Worm (Caenorhabditis elegans) whole organism, L4 larva: ENCODE measurements around the gene ost-1.

ENCODE experiments used
- D1046.2 ChIP-seq: fragments of 200-800 bp; sonication (Bioruptor generic); IDR thresholded peaks from 2 replicates; pipeline ENCODE4 v1.3.6; 2022; ENCODE audit warnings: missing genetic modification characterization, missing compliant biosample characterization
- F26F4.8 ChIP-seq: fragments of 200-800 bp; sonication (Bioruptor generic); conservative IDR thresholded peaks from 2 replicates; pipeline ENCODE4 v1.3.6; 2022; ENCODE audit warnings: missing genetic modification characterization, missing compliant biosample characterization
- F37D6.2 ChIP-seq: sonication (generic microtip); optimal IDR thresholded peaks from 2 replicates; lab custom pipeline; 2016; ENCODE audit warnings: mild to moderate bottlenecking, missing genetic modification characterization, missing compliant biosample characterization
- F49E8.2 ChIP-seq: sonication (generic microtip); optimal IDR thresholded peaks from 2 replicates; lab custom pipeline; 2016; ENCODE audit warnings: missing compliant biosample characterization, mild to moderate bottlenecking, missing genetic modification characterization, borderline replicate concordance
- R02D3.7 ChIP-seq: fragments of 150-350 bp; sonication (generic microtip); optimal IDR thresholded peaks from 3 replicates; lab custom pipeline; 2014; ENCODE audit warnings: missing biosample characterization, missing genetic modification characterization
- Y105C5A.15 ChIP-seq: fragments of 200-800 bp; sonication (Bioruptor generic); IDR thresholded peaks from 2 replicates; pipeline ENCODE4 v1.3.6; 2022; ENCODE audit warnings: missing genetic modification characterization, missing compliant biosample characterization
- Y48G9A.11 ChIP-seq: fragments of 200-800 bp; sonication (Bioruptor generic); IDR thresholded peaks from 2 replicates; pipeline ENCODE4 v1.3.6; 2022; ENCODE audit warnings: missing genetic modification reagents, missing genetic modification characterization, missing compliant biosample characterization
- Y75B8A.6 ChIP-seq: fragments of 200-800 bp; sonication (Bioruptor generic); IDR thresholded peaks from 2 replicates; pipeline ENCODE4 v1.3.6; 2022; ENCODE audit warnings: missing genetic modification reagents, missing genetic modification characterization, missing compliant biosample characterization
- aha-1 ChIP-seq: fragments of 150-350 bp; peaks from one replicate; lab custom pipeline; 2014; ENCODE audit warnings: missing biosample characterization, missing genetic modification characterization
- arid-1 ChIP-seq: fragments of 200-800 bp; sonication (Bioruptor generic); conservative IDR thresholded peaks from 2 replicates; pipeline ENCODE4 v1.3.6; 2022; ENCODE audit warnings: missing genetic modification reagents, missing genetic modification characterization, missing compliant biosample characterization
- ceh-44 ChIP-seq: fragments of 200-800 bp; sonication (Bioruptor generic); IDR thresholded peaks from 2 replicates; pipeline ENCODE4 v1.3.6; 2022; ENCODE audit warnings: missing genetic modification reagents, missing genetic modification characterization, missing compliant biosample characterization
- ces-1 ChIP-seq: fragments of 150-350 bp; sonication (generic microtip); optimal IDR thresholded peaks from 4 replicates; lab custom pipeline; 2014; ENCODE audit warnings: missing biosample characterization, missing genetic modification reagents, missing genetic modification characterization
- daf-16 ChIP-seq, 3 experiments: sonication (generic microtip); optimal IDR thresholded peaks; 2 replicates each; lab custom pipeline; 2016 to 2017; ENCODE audit warnings: missing genetic modification characterization in 3 of 3, missing genetic modification reagents in 3 of 3, mild to moderate bottlenecking in 2 of 3, missing compliant biosample characterization in 2 of 3, missing biosample characterization in 1 of 3, moderate library complexity in 1 of 3
- daf-8 ChIP-seq: fragments of 200-800 bp; sonication (Bioruptor generic); IDR thresholded peaks from 2 replicates; pipeline ENCODE4 v1.3.6; 2022; ENCODE audit warnings: missing genetic modification characterization, missing compliant biosample characterization
- dmd-8 ChIP-seq: fragments of 200-800 bp; sonication (Bioruptor generic); IDR thresholded peaks from 2 replicates; pipeline ENCODE4 v1.3.6; 2022; ENCODE audit warnings: missing genetic modification characterization, missing compliant biosample characterization
- dmd-9 ChIP-seq: fragments of 200-800 bp; sonication (Bioruptor generic); IDR thresholded peaks from 2 replicates; pipeline ENCODE4 v1.3.6; 2022; ENCODE audit warnings: missing genetic modification reagents, missing genetic modification characterization, missing compliant biosample characterization
- dve-1 ChIP-seq: sonication (generic microtip); optimal IDR thresholded peaks from 2 replicates; lab custom pipeline; 2017; ENCODE audit warnings: antibody characterized with exemption, mild to moderate bottlenecking, missing genetic modification characterization, missing compliant biosample characterization; ENCODE audit not compliant: insufficient read depth
- fkh-10 ChIP-seq: fragments of 150-350 bp; optimal IDR thresholded peaks from 2 replicates; lab custom pipeline; 2014; ENCODE audit warnings: missing biosample characterization, missing genetic modification reagents, missing genetic modification characterization
- fos-1 ChIP-seq: fragments of 150-350 bp; optimal IDR thresholded peaks from 2 replicates; lab custom pipeline; 2014; ENCODE audit warnings: missing biosample characterization, missing genetic modification characterization
- gei-8 ChIP-seq: fragments of 200-800 bp; sonication (Bioruptor generic); optimal IDR thresholded peaks from 2 replicates; lab custom pipeline; 2018; ENCODE audit warnings: mild to moderate bottlenecking, missing genetic modification characterization, missing compliant biosample characterization
- hlh-11 ChIP-seq: fragments of 200-800 bp; sonication (Bioruptor generic); optimal IDR thresholded peaks from 2 replicates; lab custom pipeline; 2018; ENCODE audit warnings: mild to moderate bottlenecking, missing genetic modification characterization, missing compliant biosample characterization
- hlh-30 ChIP-seq: sonication (generic microtip); optimal IDR thresholded peaks from 2 replicates; lab custom pipeline; 2017; ENCODE audit warnings: antibody characterized with exemption, mild to moderate bottlenecking, missing genetic modification characterization, missing compliant biosample characterization; ENCODE audit not compliant: insufficient read depth
- hmg-1.1 ChIP-seq: fragments of 200-800 bp; sonication (Bioruptor generic); IDR thresholded peaks from 2 replicates; pipeline ENCODE4 v1.3.6; 2022; ENCODE audit warnings: missing genetic modification reagents, missing genetic modification characterization, missing compliant biosample characterization
- jun-1 ChIP-seq: fragments of 150-350 bp; optimal IDR thresholded peaks from 2 replicates; lab custom pipeline; 2014; ENCODE audit warnings: missing biosample characterization, missing genetic modification reagents, missing genetic modification characterization
- lim-7 ChIP-seq: fragments of 200-800 bp; sonication (Bioruptor generic); IDR thresholded peaks from 2 replicates; pipeline ENCODE4 v1.3.6; 2022; ENCODE audit warnings: missing genetic modification characterization, missing compliant biosample characterization
- lin-38 ChIP-seq: fragments of 200-800 bp; sonication (Bioruptor generic); IDR thresholded peaks from 2 replicates; pipeline ENCODE4 v1.3.6; 2022; ENCODE audit warnings: missing genetic modification reagents, missing genetic modification characterization, missing compliant biosample characterization
- lin-39 ChIP-seq: fragments of 150-350 bp; optimal IDR thresholded peaks from 2 replicates; lab custom pipeline; 2014; ENCODE audit warnings: missing biosample characterization, missing genetic modification reagents, missing genetic modification characterization
- lir-3 ChIP-seq: sonication (generic microtip); optimal IDR thresholded peaks from 2 replicates; lab custom pipeline; 2016; ENCODE audit warnings: mild to moderate bottlenecking, missing genetic modification characterization, missing compliant biosample characterization
- madf-5 ChIP-seq, 2 experiments: fragments of 200-800 bp; sonication (Bioruptor generic); IDR thresholded peaks; 2 replicates each; pipeline ENCODE4 v1.3.6; 2022; ENCODE audit warnings: missing compliant biosample characterization in 2 of 2, missing genetic modification characterization in 2 of 2
- mdl-1 ChIP-seq, 2 experiments: fragments of 150-350 bp in 1 of 2; sonication (generic microtip) in 1 of 2; optimal IDR thresholded peaks; 2 replicates each; lab custom pipeline; 2014 to 2017; ENCODE audit warnings: missing biosample characterization in 2 of 2, missing genetic modification characterization in 2 of 2
- nhr-11 ChIP-seq: fragments of 150-350 bp; optimal IDR thresholded peaks from 2 replicates; lab custom pipeline; 2014; ENCODE audit warnings: missing biosample characterization, missing genetic modification characterization
- nhr-111 ChIP-seq: fragments of 200-800 bp; sonication (Bioruptor generic); optimal IDR thresholded peaks from 2 replicates; lab custom pipeline; 2018; ENCODE audit warnings: mild to moderate bottlenecking, missing genetic modification characterization, missing compliant biosample characterization
- nhr-28 ChIP-seq: fragments of 150-350 bp; optimal IDR thresholded peaks from 2 replicates; lab custom pipeline; 2014; ENCODE audit warnings: missing biosample characterization, missing genetic modification characterization
- nhr-42 ChIP-seq: fragments of 200-800 bp; sonication (Bioruptor generic); IDR thresholded peaks from 2 replicates; pipeline ENCODE4 v1.3.6; 2022; ENCODE audit warnings: missing genetic modification characterization, missing compliant biosample characterization
- nhr-48 ChIP-seq: sonication (generic microtip); optimal IDR thresholded peaks from 2 replicates; lab custom pipeline; 2016; ENCODE audit warnings: mild to moderate bottlenecking, missing genetic modification characterization, missing compliant biosample characterization
- nhr-76 ChIP-seq: fragments of 150-350 bp; optimal IDR thresholded peaks from 2 replicates; lab custom pipeline; 2014; ENCODE audit warnings: missing biosample characterization, missing genetic modification characterization
- nhr-77 ChIP-seq: fragments of 150-350 bp; optimal IDR thresholded peaks from 2 replicates; lab custom pipeline; 2014; ENCODE audit warnings: missing biosample characterization, missing genetic modification characterization
- pha-4 ChIP-seq, 2 experiments: fragments of 150-350 bp in 1 of 2; fragments of 200-800 bp in 1 of 2; sonication (Bioruptor generic) in 1 of 2; IDR thresholded peaks in 1 of 2; optimal IDR thresholded peaks in 1 of 2; 2 replicates each; pipeline versions ENCODE4 v1.3.6 to Lab custom; 2014 to 2022; ENCODE audit warnings: missing genetic modification characterization in 2 of 2, missing genetic modification reagents in 2 of 2, missing biosample characterization in 1 of 2, missing compliant biosample characterization in 1 of 2
- rbr-2 ChIP-seq: sonication (generic microtip); optimal IDR thresholded peaks from 2 replicates; lab custom pipeline; 2016; ENCODE audit warnings: missing genotype, missing genetic modification characterization, missing compliant biosample characterization
- sdz-12 ChIP-seq: fragments of 200-800 bp; sonication (Bioruptor generic); optimal IDR thresholded peaks from 2 replicates; lab custom pipeline; 2018; ENCODE audit warnings: mild to moderate bottlenecking, missing genetic modification characterization, missing compliant biosample characterization
- set-16 ChIP-seq: fragments of 200-800 bp; sonication (Bioruptor generic); IDR thresholded peaks from 2 replicates; pipeline ENCODE4 v1.3.6; 2022; ENCODE audit warnings: missing genetic modification reagents, missing genetic modification characterization, missing compliant biosample characterization
- skn-1 ChIP-seq: fragments of 150-350 bp; optimal IDR thresholded peaks from 2 replicates; lab custom pipeline; 2014; ENCODE audit warnings: missing biosample characterization, missing genetic modification characterization
- snpc-1.2 ChIP-seq: fragments of 200-800 bp; sonication (Bioruptor generic); IDR thresholded peaks from 2 replicates; pipeline ENCODE4 v1.3.6; 2022; ENCODE audit warnings: missing genetic modification reagents, missing genetic modification characterization, missing compliant biosample characterization
- zag-1 ChIP-seq: fragments of 150-350 bp; optimal IDR thresholded peaks from 2 replicates; lab custom pipeline; 2014; ENCODE audit warnings: missing biosample characterization, missing genetic modification characterization

ost-1 gene

ce11 chrIV:1067430-1067829 lies 39.8 kb upstream of the ost-1 start, which contains the start of gene znf-782 (continued):
- TF ChIP-seq pha-4 (GFP tag; IDR thresholded peaks at IDR 0.05; lab: Robert Waterston, UW): peak; percentile 67; the same call in 1 of the 2 replicates
- no peak for TF ChIP-seq pha-4 (tag; optimal IDR thresholded peaks at IDR 0.05; lab: Kevin White, UChicago)
- TF ChIP-seq Y75B8A.6 (GFP tag; lab: Robert Waterston, UW): no peak
- no peak for TF ChIP-seq F49E8.2 (tag; lab: Kevin White, UChicago)
- peak; percentile 11 to 56 for TF ChIP-seq mdl-1 (tag; optimal IDR thresholded peaks at IDR 0.05; lab: Kevin White, UChicago)
- no peak for TF ChIP-seq lir-3 (tag; lab: Kevin White, UChicago)
- no peak for TF ChIP-seq fkh-10 (GFP tag; lab: Kevin White, UChicago)
- TF ChIP-seq F26F4.8 (GFP tag; lab: Robert Waterston, UW): no peak
- TF ChIP-seq zag-1 (tag; lab: Kevin White, UChicago): no peak
- TF ChIP-seq gei-8 (GFP tag; lab: Kevin White, UChicago): no peak
- no peak for TF ChIP-seq sdz-12
- no peak for TF ChIP-seq nhr-76 (tag; lab: Kevin White, UChicago)
- TF ChIP-seq dmd-9: no peak
- TF ChIP-seq nhr-48 (tag; lab: Kevin White, UChicago): peak; percentile 65
- TF ChIP-seq Y105C5A.15 (GFP tag; lab: Robert Waterston, UW): no peak
- TF ChIP-seq nhr-111 (GFP tag; lab: Kevin White, UChicago): peak; percentile 41
- TF ChIP-seq nhr-28 (tag; lab: Kevin White, UChicago): peak; percentile 52
- no peak for TF ChIP-seq Y48G9A.11
- TF ChIP-seq dve-1 (tag; lab: Kevin White, UChicago): peak; percentile 53
- peak; percentile 55 for TF ChIP-seq nhr-77 (tag; lab: Kevin White, UChicago)
- no peak for TF ChIP-seq madf-5 (GFP tag; IDR thresholded peaks at IDR 0.05; lab: Robert Waterston, UW)
- TF ChIP-seq jun-1 (tag; lab: Kevin White, UChicago): no peak
- TF ChIP-seq dmd-8 (GFP tag; lab: Robert Waterston, UW): peak; percentile 60; the same call in 1 of the 2 replicates
- no peak for TF ChIP-seq R02D3.7 (tag; lab: Kevin White, UChicago)
- TF ChIP-seq hlh-30 (tag; lab: Kevin White, UChicago): peak; percentile 62
- no peak for TF ChIP-seq ceh-44 (GFP tag; lab: Robert Waterston, UW)
- no peak for TF ChIP-seq nhr-11 (tag; lab: Kevin White, UChicago)
- peak; percentile 65 for TF ChIP-seq arid-1 (GFP tag; lab: Robert Waterston, UW)
- TF ChIP-seq nhr-42 (GFP tag; lab: Robert Waterston, UW): no peak
- TF ChIP-seq fos-1 (tag; lab: Kevin White, UChicago): no peak
- TF ChIP-seq hmg-1.1 (GFP tag; lab: Robert Waterston, UW): peak; percentile 82

- TF ChIP-seq rbr-2 (tag; lab: Kevin White, UChicago) (no peak), F37D6.2 (tag; lab: Kevin White, UChicago) (no peak), daf-16 (GFP tag; optimal IDR thresholded peaks at IDR 0.05; lab: Kevin White, UChicago) (no peak), daf-16 (tag; optimal IDR thresholded peaks at IDR 0.05; lab: Kevin White, UChicago) (peak; percentile 2), lim-7 (GFP tag; lab: Robert Waterston, UW) (no peak), lin-39 (tag; lab: Kevin White, UChicago) (no peak), nhr-42 (GFP tag; lab: Robert Waterston, UW) (no peak), skn-1 (tag; lab: Kevin White, UChicago) (no peak), fkh-10 (GFP tag; lab: Kevin White, UChicago) (no peak), set-16 (GFP tag; lab: Robert Waterston, UW) (peak; percentile 92), daf-8 (GFP tag; lab: Robert Waterston, UW) (no peak), mdl-1 (tag; optimal IDR thresholded peaks at IDR 0.05; lab: Kevin White, UChicago) (no peak), lin-38 (no peak), snpc-1.2 (no peak), ces-1 (GFP tag; lab: Kevin White, UChicago) (no peak), ceh-44 (GFP tag; lab: Robert Waterston, UW) (no peak), aha-1 (peak; percentile 65), D1046.2 (GFP tag; lab: Robert Waterston, UW) (no peak), dve-1 (tag; lab: Kevin White, UChicago) (no peak), pha-4 (GFP tag; IDR thresholded peaks at IDR 0.05; lab: Robert Waterston, UW) (peak; percentile 33; the same call in 1 of the 2 replicates), pha-4 (tag; optimal IDR thresholded peaks at IDR 0.05; lab: Kevin White, UChicago) (no peak), jun-1 (tag; lab: Kevin White, UChicago) (no peak), hlh-11 (tag; lab: Kevin White, UChicago) (peak; percentile 72), nhr-28 (tag; lab: Kevin White, UChicago) (no peak)
- TF ChIP-seq, all 104 proteins: peak for 5
Measured at ce11 chrIV:1068730-1069244, 38.4 kb upstream of the ost-1 start.
